Fruit fly (Drosophila melanogaster): ENCODE results near the gene Clc.

DNA sequence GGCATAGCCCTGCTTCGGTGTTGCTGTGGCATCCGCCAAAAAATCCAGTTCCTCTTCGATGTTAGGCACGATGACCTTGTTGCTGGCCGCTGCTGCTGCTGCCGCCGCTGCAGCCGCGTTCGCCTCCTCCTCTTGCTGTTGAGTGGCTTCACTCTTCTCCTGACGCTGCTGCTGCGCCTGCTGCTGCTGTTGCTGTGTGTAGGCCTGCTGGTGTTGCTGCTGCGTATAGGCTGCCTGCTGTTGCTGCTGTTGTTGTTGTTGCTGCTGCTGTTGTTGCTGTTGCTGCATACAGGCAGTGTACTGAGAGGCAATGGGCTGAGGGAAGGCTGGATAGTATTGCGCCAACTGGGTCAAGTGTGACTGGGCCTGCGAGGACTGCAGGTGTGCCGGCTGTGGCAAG, 3.7 kb upstream of the Clc start:
- TF ChIP-seq h (optimal IDR thresholded peaks at IDR 0.05) (no peak), psq (optimal IDR thresholded peaks at IDR 0.05) (no peak)
